Worm (Caenorhabditis elegans) whole organism, midembryonic: Measurements from ENCODE around the gene svh-1.

Source experiments
- T22C8.4 ChIP-seq: fragments of 200-800 bp; sonication (Bioruptor generic); IDR thresholded peaks from 2 replicates; pipeline ENCODE4 v1.3.6; 2022; ENCODE audit warnings: missing genetic modification characterization, missing compliant biosample characterization
- cog-1 ChIP-seq: sonication (generic microtip); optimal IDR thresholded peaks from 2 replicates; lab custom pipeline; 2016; ENCODE audit warnings: missing genetic modification characterization, missing compliant biosample characterization
- flt-1 ChIP-seq: fragments of 200-800 bp; sonication (Bioruptor generic); IDR thresholded peaks from 2 replicates; pipeline ENCODE4 v1.3.6; 2022; ENCODE audit warnings: missing genetic modification characterization, missing compliant biosample characterization
- klf-2 ChIP-seq: fragments of 200-800 bp; sonication (Bioruptor generic); conservative IDR thresholded peaks from 2 replicates; pipeline ENCODE4 v1.3.6; 2022; ENCODE audit warnings: missing genetic modification reagents, missing genetic modification characterization, missing compliant biosample characterization
- med-1 ChIP-seq: sonication (generic microtip); optimal IDR thresholded peaks from 2 replicates; lab custom pipeline; 2017; ENCODE audit warnings: missing genetic modification characterization, mild to moderate bottlenecking, missing compliant biosample characterization, antibody characterized with exemption, missing genetic modification reagents; ENCODE audit not compliant: insufficient read depth
- ref-1 ChIP-seq: fragments of 200-800 bp; sonication (Bioruptor generic); conservative IDR thresholded peaks from 2 replicates; pipeline ENCODE4 v1.3.6; 2022; ENCODE audit warnings: missing genetic modification reagents, missing genetic modification characterization, missing compliant biosample characterization
- tab-1 ChIP-seq: fragments of 200-800 bp; sonication (Bioruptor generic); IDR thresholded peaks from 2 replicates; pipeline ENCODE4 v1.3.6; 2022; ENCODE audit warnings: missing genetic modification characterization, missing compliant biosample characterization
- ztf-23 ChIP-seq: fragments of 200-800 bp; sonication (Bioruptor generic); IDR thresholded peaks from 2 replicates; pipeline ENCODE4 v1.3.6; 2022; ENCODE audit warnings: missing genetic modification reagents, missing genetic modification characterization, missing compliant biosample characterization
- ztf-29 ChIP-seq: fragments of 200-800 bp; sonication (Bioruptor generic); IDR thresholded peaks from 2 replicates; pipeline ENCODE4 v1.3.6; 2022; ENCODE audit warnings: missing genetic modification reagents, missing genetic modification characterization, missing compliant biosample characterization

DNA sequence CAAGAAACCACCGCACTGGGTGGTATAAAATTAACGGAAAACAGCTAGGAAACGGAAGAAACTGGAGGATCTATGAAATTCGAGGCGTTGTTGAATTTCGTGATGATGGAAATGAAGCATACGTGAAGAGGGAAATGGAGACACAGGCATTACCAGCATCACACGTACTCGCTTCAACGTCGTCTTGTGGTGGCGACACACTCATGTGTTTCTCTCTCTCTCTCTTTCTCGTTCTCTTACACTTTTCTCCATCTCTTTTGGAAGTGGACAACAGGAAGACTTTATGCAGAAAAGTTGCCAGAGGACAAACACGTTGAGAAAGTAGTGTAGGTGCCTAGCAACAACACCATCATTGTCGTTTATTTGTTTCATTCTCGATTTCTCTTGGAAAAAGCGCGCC is 26.0 kb downstream of the svh-1 start:
- no peak for TF ChIP-seq ref-1 (GFP tag; lab: Robert Waterston, UW)
- TF ChIP-seq T22C8.4 (GFP tag; lab: Robert Waterston, UW): no peak
- TF ChIP-seq flt-1 (GFP tag; lab: Robert Waterston, UW): no peak
- TF ChIP-seq ztf-29 (GFP tag; lab: Robert Waterston, UW): no peak
- TF ChIP-seq cog-1 (tag; lab: Kevin White, UChicago): no peak
- TF ChIP-seq klf-2 (GFP tag; lab: Robert Waterston, UW): no peak
- TF ChIP-seq ztf-23 (GFP tag; lab: Robert Waterston, UW): no peak
- TF ChIP-seq tab-1: no peak
- no peak for TF ChIP-seq med-1 (GFP tag; lab: Kevin White, UChicago)
